Fruit fly (Drosophila melanogaster) S2 (cell line): ENCODE data around the gene nAChRbeta1.

ENCODE experiments used
- CG8478 ChIP-seq: fragments of >200 bp; optimal IDR thresholded peaks from 2 replicates; lab custom pipeline; 2018
- CTCF ChIP-seq, 2 experiments: fragments of >200 bp; optimal IDR thresholded peaks; 2 replicates each; lab custom pipeline; 2018

Gene nAChRbeta1

DNA sequence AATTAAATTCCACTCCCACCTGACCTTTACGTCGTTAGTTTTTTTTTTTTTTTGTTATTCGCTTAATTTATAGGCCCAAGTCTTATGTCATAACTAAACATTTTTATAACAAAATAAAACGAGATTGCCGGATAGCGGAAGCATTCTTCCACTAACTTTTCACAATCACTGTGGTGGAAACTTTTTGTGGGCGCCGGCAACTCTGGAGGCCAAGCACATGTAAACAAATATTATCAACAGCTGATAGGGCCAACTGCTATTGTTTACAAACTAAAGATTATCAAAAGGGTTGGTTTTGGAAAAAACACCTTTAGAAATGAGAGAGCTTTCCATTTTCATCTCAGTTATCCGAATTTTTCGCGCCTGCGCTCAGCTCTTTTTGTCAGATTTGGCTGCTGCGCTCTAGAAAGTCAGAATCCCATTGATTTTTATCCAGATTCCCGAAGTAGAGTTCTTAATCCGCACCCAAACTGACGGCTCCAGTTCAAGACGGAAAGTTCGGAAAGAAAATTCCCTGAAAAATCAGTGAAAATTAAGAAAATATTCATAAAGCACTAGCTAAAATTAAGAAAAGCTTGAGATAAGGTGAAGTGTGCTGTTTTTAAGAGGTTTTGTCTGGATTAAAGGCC is at the start of gene nAChRbeta1:
Gene nAChRbeta1, plus strand, starts transcription at position 432 of the 629 bp plus-strand sequence.
- TF ChIP-seq CTCF (optimal IDR thresholded peaks at IDR 0.05; lab: Kevin White, UChicago) = no peak
- no peak for TF ChIP-seq CG8478 (lab: Kevin White, UChicago)

DNA sequence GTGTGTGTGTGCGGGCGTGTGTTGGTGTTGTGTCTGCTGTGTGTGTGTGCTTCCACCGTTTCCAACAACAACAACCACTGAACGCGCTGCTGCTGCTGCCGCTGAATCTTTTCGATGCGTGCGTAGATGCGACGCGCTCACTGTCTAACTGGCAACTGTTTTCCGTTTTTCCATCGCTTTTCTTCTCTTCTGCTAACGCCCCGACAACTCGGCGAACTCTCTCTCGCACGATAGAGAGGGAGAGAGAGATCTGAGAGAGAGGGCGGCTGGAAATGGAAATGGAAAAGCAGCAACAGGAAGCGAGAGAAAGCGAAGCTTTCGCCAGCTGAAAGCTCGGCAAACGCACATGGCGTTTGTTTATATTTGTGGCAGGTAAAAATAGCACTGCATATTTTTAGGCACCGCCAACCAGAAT is 48.9 kb upstream of the nAChRbeta1 start, which contains the start of gene DopEcR:
Gene DopEcR, minus strand, starts transcription at position 157 of the 415 bp plus-strand sequence.
- TF ChIP-seq CTCF (optimal IDR thresholded peaks at IDR 0.05; lab: Kevin White, UChicago) (no peak), CG8478 (lab: Kevin White, UChicago) (no peak)

DNA sequence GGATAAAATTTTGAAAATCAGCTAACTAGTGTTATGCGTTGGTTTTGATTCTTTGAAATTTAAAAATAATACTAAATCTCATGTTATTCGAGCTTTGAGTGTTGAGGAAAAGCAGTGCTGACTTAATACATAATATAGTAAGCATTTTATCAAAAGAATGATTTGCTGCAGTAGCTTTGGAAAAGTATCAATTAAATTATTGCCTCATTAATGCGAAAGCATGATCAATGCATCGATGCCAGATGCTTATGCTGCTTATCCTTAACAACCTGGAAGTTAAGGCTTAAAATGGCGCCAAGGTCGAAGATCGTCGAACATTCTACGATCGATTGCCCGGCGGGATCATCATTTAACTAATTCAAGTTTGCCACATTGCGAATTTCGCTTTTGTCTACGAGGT is 47.6 kb upstream of the nAChRbeta1 start, which contains the start of gene CG32240:
Gene CG32240, minus strand, starts transcription at position 101 of the 400 bp plus-strand sequence.
- TF ChIP-seq CG8478 (lab: Kevin White, UChicago) = no peak
- TF ChIP-seq CTCF (optimal IDR thresholded peaks at IDR 0.05; lab: Kevin White, UChicago) = no peak

DNA sequence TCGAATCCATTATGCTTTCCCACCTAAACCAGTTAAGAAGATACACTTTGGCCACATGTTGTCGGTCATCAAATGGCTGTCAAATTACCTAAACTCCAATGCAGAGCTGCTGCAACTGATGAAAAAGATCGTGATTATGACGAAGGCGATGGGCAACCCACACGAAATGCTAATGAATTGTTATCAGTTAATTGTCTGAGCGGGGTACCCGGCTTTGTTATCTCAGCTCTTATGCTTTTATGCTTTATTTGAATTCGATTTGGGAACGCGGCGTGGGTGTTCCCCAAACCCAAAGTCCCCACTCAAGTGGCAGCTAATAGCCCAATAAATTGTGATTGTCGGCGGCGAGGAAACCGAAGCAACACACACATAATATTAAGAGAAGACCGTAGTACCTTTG is 46.6 kb upstream of the nAChRbeta1 start:
- TF ChIP-seq CTCF (optimal IDR thresholded peaks at IDR 0.05; lab: Kevin White, UChicago) = no peak
- no peak for TF ChIP-seq CG8478 (lab: Kevin White, UChicago)

DNA sequence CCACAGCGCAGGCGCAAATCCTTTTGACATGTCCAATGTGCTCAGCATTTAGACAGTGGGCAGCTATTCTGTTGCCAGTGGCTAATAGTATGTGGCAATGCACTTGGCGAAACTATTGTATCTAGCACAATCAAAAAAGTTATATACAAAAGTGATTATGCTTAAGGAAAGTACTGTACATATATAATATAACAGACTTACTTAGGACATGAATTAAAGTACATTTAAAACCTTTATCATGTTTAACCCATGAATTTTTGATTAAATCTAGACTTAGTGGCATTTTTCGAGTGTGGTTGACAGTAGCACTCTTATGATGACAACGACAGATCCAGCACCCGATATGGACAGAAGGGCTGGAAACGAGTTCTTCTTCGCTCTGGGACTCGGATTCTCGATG is 46.0 kb upstream of the nAChRbeta1 start:
- no peak for TF ChIP-seq CTCF (optimal IDR thresholded peaks at IDR 0.05; lab: Kevin White, UChicago)
- no peak for TF ChIP-seq CG8478 (lab: Kevin White, UChicago)

DNA sequence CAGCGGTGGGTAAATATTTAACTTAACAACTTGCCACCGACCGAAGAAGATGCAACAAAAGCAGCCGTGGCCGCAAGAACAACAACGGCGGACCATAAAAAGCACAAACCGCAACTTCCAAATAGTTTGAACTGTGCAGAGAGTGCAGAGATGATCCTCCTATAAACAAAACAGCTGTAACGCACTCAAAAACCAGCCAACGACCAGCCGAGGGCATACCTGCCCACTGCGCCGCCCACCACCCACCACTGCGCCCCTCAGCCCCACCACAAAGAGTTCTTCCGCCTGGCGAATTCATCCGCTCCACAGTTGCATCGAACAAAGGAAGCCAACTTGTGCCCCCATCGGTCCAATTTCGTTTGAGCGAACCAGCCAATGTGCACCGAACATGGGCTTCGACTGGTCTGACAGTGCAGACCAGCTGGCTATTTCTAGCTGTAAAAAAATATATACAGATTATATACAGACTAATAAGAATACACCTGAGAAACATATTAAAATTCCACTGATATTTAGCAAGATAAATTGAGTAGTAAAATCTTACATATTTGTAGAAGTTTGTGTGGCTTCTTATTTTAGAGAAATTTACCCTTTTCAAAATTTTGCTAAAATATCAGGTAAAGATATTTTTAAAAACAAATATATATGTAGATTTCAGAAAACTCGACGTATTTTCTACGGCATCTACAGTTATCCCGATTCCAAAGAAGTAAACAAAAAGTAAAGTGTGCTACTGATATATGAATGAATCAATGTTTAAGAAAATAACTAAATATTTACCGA is 45.4 kb upstream of the nAChRbeta1 start:
- TF ChIP-seq CG8478 (lab: Kevin White, UChicago) (no peak), CTCF (optimal IDR thresholded peaks at IDR 0.05; lab: Kevin White, UChicago) (no peak)

DNA sequence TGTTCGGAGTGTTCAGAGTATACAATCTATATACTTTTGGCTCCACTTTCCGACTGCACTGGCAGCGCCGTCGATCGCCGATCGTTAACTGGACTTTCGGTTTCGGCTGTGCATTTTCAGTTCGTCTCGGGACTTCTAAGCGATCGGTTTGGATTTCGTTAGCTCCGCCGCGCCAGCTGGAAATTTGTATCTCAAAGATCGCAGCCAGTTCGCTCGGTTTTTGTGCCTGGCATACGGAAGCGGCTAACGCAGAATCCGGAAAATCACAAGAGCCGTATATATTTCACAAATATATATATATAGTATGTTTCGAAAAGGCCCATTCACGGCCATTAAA is 44.9 kb upstream of the nAChRbeta1 start, which contains the start of gene slow:
Gene slow, plus strand, starts transcription at position 117 of the 337 bp plus-strand sequence.
- TF ChIP-seq CG8478 (lab: Kevin White, UChicago) = no peak
- no peak for TF ChIP-seq CTCF (optimal IDR thresholded peaks at IDR 0.05; lab: Kevin White, UChicago)

DNA sequence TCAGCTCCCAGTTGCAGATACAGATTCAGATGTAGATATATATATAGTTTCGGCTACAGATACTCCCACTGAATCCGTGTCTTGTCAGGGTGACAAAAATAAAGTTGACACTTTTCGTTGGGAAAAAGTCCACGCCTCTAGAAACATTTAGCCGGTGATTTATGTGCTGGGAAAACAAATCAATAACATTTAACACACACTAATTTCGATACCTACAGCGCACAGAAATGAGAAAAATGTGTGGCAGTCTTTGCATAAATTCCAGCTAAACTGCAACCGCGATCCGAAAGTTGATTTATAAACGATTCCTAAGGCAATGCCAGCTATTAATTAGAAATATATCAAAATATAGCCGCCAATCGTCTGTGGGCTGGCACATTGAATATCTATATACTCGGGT is 40.9 kb upstream of the nAChRbeta1 start:
- TF ChIP-seq CTCF (optimal IDR thresholded peaks at IDR 0.05; lab: Kevin White, UChicago) = no peak
- no peak for TF ChIP-seq CG8478 (lab: Kevin White, UChicago)

DNA sequence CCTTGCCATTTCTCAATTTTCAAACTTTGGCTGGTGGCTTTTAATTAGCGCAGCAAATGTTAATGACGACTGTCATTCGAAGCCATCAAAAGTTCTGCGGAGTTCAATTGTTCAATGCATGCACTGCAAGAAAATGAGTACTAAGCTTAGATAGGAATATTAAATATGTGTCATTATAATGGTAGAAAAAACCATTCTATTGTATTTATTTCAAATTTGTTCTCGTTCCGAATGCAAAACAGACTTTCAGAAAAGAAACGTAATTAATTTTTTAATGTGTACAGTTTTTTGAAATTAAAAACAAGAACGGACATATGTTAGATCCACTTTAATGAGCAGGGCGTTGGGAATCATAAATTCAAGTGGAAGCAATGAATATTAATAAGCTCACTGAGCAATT is 40.0 kb upstream of the nAChRbeta1 start:
- TF ChIP-seq CG8478 (lab: Kevin White, UChicago) (no peak), CTCF (optimal IDR thresholded peaks at IDR 0.05; lab: Kevin White, UChicago) (no peak)

DNA sequence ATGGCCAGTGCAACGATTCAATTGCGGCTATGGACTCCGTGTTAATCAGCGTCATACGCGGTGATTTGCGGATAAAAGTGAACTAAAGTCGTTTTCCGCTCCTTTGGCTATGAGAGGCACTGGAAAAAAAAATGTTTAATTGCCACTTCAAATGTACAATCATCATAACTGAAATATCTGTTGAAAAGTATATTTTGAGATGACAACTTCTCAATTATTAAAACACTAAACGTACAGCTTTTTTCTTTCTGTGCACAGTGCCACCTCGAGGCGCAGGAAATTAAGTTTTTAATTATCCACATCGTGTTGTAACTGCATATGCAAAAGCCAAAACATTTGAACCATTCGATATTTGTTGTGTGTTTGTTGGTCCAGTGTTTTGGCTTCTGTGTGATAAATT is 36.3 kb upstream of the nAChRbeta1 start:
- TF ChIP-seq CTCF (optimal IDR thresholded peaks at IDR 0.05; lab: Kevin White, UChicago) (no peak), CG8478 (lab: Kevin White, UChicago) (no peak)

DNA sequence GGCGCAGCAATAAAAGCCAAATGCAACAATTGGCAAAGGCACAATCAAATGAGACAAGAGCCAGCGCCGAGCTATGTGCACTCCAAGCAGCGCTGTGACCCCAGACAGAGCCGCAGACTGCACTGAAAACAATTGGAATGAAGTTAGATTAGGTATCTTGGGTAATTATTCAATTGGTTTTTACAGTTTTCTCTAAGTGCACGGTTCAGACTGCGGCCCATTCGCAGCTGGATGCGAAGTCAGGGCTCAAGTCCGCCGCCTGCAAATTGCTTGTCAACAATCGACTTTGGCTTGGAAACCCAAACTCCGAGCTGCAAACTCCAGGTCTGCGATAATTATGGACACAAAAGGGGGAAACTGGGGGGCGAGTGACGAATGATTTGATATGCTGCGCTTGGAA is 35.5 kb upstream of the nAChRbeta1 start:
- TF ChIP-seq CG8478 (lab: Kevin White, UChicago) = no peak
- TF ChIP-seq CTCF (optimal IDR thresholded peaks at IDR 0.05; lab: Kevin White, UChicago) = no peak

DNA sequence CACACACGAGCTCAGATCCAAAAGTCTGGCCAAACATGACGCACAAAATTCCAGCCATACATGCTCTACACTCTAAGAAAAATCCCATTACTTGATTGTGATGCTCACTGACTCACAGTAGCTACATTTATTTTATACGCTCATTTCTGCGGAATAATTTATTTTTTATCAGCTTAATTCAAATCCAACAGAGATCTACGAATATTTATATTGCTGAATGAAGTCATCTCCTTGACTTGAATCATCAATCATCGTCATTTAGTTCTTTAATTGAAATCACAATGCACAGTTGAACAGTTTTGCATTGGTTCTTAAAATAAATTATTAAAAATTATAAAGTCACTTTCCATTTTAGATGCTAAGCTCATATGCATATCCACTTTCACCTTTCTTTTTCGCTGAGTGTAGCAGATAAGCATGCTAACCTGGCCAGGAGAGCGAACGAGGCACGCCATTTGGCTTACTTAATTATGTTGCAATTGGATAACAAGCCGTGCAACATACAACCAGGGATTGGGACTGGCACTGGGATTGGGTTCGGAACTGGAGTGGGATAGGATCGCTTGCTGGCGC is 33.6 kb upstream of the nAChRbeta1 start:
- no peak for TF ChIP-seq CG8478 (lab: Kevin White, UChicago)

DNA sequence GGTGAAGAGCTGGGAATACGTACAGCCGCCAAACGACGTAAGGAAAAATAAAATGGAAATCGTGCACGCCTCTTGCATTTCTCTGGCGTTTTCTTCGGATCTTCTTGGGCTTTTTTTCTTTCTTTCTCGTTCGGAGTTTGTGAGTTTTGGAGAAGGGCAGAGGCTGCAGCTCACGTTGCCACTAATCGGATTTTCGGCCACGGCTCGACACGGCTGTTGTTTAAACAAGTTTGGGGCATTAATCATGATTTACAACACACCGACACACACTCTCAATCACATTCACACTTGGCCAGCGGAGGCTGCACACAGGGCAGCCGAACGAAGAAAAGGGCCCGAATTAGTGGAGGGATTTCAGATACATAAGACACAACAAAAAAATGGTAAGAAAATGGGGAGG is 32.8 kb upstream of the nAChRbeta1 start:
- TF ChIP-seq CG8478 (lab: Kevin White, UChicago) = no peak
- TF ChIP-seq CTCF (optimal IDR thresholded peaks at IDR 0.05; lab: Kevin White, UChicago) = no peak

DNA sequence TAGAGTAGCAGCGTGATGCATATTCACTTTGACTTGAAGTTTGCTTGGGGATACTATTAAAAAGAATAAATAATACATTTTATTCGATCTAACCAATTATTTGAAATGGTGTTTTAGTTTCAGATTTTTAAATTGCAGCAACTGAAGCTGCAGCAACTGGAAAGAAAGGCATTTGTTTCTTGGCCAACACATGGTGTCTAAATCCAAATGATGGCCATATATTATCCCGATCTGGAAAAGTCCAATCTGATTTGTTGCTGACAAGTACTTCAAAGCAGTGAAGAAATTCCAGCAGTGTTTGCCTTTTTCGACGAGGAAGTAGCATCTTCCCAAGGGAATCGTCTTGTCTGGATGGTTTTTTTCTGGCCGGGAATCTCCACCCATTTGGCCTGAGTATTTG is 32.0 kb upstream of the nAChRbeta1 start:
- TF ChIP-seq CG8478 (lab: Kevin White, UChicago) (no peak), CTCF (optimal IDR thresholded peaks at IDR 0.05; lab: Kevin White, UChicago) (no peak)

DNA sequence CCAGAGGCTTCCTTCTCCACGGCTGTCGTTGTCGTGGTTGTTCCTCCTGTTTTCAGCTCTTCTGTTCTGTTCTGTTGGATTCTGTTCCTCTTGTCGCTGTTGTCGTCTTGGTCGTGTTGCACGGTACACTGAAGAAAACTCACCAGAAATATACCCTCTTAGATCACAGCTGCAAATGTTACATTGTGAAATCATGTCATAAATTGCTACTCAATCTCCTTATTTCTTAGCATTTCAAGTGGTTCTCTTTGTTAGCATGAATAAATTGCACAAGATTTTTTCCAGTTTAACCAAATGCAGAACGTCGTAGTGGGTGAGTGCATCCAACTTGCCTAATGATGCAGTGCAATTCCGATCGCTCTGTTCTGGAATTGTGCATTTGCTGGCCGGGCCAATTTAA is 31.3 kb upstream of the nAChRbeta1 start:
- no peak for TF ChIP-seq CTCF (optimal IDR thresholded peaks at IDR 0.05; lab: Kevin White, UChicago)
- no peak for TF ChIP-seq CG8478 (lab: Kevin White, UChicago)
